Worm (Caenorhabditis elegans): ENCODE measurements around the gene C10A4.1.

DNA sequence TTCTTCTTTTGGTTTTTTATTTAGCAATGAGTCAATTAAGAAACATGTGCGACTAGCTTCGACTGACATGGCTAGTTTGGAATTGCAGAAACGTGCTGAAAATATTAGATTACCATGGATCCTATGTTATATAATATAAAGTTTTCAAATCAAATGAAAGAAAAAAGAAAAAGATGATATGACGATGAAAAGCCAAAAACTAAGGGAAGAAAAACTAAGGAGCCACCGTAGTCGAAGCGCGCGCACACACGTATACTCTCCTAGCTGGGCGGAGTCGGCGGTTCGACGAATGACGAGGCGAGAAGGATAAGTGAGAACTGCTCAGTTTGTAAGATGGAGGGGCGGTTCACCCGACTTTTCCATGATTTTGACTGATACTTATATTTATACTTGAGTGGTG is 8.6 kb downstream of the C10A4.1 start, which contains the start of gene mnm-2:
- TF ChIP-seq snpc-1.1 (tag; optimal IDR thresholded peaks at IDR 0.05; ENCODE audit: insufficient read depth) (no peak), fkh-3 (tag; optimal IDR thresholded peaks at IDR 0.05) (no peak), dpff-1 (tag; optimal IDR thresholded peaks at IDR 0.05) (no peak), pbrm-1 (GFP tag; IDR thresholded peaks at IDR 0.05) (no peak), hlh-12 (tag; optimal IDR thresholded peaks at IDR 0.05) (no peak), unc-62 (GFP tag; optimal IDR thresholded peaks at IDR 0.05) (no peak), B0336.3 (GFP tag; IDR thresholded peaks at IDR 0.05) (no peak), nfyb-1 (GFP tag; IDR thresholded peaks at IDR 0.05) (no peak), C17E4.6 (GFP tag; IDR thresholded peaks at IDR 0.05) (no peak), let-607 (tag; optimal IDR thresholded peaks at IDR 0.05) (no peak), let-526 (GFP tag; IDR thresholded peaks at IDR 0.05) (no peak)
